In the genomic region with DNA sequence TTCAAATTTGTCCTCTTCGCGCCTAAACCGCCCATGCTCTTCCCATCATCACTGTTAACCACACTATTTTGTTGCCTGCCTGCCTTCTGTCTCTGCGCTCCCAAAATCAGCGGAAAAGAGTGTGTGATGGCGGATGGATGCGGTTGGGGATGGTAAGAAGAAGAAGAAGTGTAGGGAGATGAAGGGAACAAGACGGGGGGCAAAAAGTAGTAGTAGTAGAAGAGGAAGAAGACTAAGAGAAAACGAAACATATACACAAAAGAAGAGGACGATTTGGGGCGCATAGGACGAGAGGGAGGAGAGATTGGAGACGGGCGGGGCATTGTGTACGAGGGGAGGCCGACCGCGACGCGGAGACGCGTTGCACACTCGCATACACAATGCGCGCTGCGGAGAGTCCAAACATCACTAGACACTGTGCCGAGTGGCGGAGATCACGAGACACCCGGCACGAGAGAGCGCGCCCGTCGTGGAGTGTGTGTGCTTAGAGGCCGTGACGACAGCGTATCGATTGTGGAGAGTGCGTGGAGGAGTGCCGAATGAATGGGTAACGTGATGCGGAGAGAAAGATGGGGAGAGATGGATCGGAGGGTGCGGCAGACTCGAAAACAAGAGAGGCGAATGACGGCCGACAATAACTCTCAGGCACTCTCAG, we compare ENCODE assay signal across 2 worm cellular contexts.
TF ChIP-seq lines count a peak whose summit lies in the region.

No protein-coding gene starts in this region.

TF ChIP-seq in whole organism, L4 larva, 104 proteins besides CTCF, POLR2A, EP300 and RAD21 (continued from another document):
- no peak for TF ChIP-seq lin-39 (tag; optimal IDR thresholded peaks at IDR 0.05; lab: Kevin White, UChicago)
- peak; percentile 94 for TF ChIP-seq saeg-2 (GFP tag; IDR thresholded peaks at IDR 0.05; lab: Robert Waterston, UW)
- no peak for TF ChIP-seq nhr-41 (GFP tag; IDR thresholded peaks at IDR 0.05; lab: Robert Waterston, UW)
- peak; percentile 13 for TF ChIP-seq F10B5.3 (tag; optimal IDR thresholded peaks at IDR 0.05; lab: Kevin White, UChicago)
- peak; percentile 92 for TF ChIP-seq nhr-48 (tag; optimal IDR thresholded peaks at IDR 0.05; lab: Kevin White, UChicago)
- no peak for TF ChIP-seq zag-1 (tag; optimal IDR thresholded peaks at IDR 0.05; lab: Kevin White, UChicago)
- TF ChIP-seq aha-1 (tag; lab: Kevin White, UChicago) = peak; percentile 98
- peak; percentile 87 for TF ChIP-seq jun-1 (tag; optimal IDR thresholded peaks at IDR 0.05; lab: Kevin White, UChicago)
- peak; percentile 57; the same call in 1 of the 2 replicates for TF ChIP-seq arid-1 (GFP tag; conservative IDR thresholded peaks at IDR 0.05; lab: Robert Waterston, UW)
- peak; percentile 41 for TF ChIP-seq zip-2 (tag; optimal IDR thresholded peaks at IDR 0.05; lab: Kevin White, UChicago)
- peak; percentile 94 for TF ChIP-seq nhr-10 (tag; optimal IDR thresholded peaks at IDR 0.05; lab: Kevin White, UChicago)
- peak; percentile 94 for TF ChIP-seq ctbp-1 (GFP tag; IDR thresholded peaks at IDR 0.05; lab: Robert Waterston, UW)
- peak; percentile 82 to 95 for TF ChIP-seq mdl-1 (tag; optimal IDR thresholded peaks at IDR 0.05; lab: Kevin White, UChicago)
- no peak for TF ChIP-seq lir-3 (tag; optimal IDR thresholded peaks at IDR 0.05; lab: Kevin White, UChicago)
- TF ChIP-seq mxl-2 (GFP tag; conservative IDR thresholded peaks at IDR 0.05; lab: Robert Waterston, UW) = no peak
- TF ChIP-seq tag-97 (GFP tag; IDR thresholded peaks at IDR 0.05; lab: Robert Waterston, UW) = no peak
- TF ChIP-seq nhr-76 (tag; optimal IDR thresholded peaks at IDR 0.05; lab: Kevin White, UChicago) = no peak
- no peak for TF ChIP-seq unc-39 (tag; optimal IDR thresholded peaks at IDR 0.05; lab: Kevin White, UChicago)
- no peak for TF ChIP-seq ZK337.2 (GFP tag; IDR thresholded peaks at IDR 0.05; lab: Robert Waterston, UW)
- TF ChIP-seq Y105C5A.15 (GFP tag; IDR thresholded peaks at IDR 0.05; lab: Robert Waterston, UW) = no peak
- peak; percentile 49; the same call in 1 of the 2 replicates for TF ChIP-seq nhr-42 (GFP tag; IDR thresholded peaks at IDR 0.05; lab: Robert Waterston, UW)
- TF ChIP-seq dmd-6 (GFP tag; IDR thresholded peaks at IDR 0.05; lab: Robert Waterston, UW) = peak; percentile 95
- TF ChIP-seq lsy-2 (tag; optimal IDR thresholded peaks at IDR 0.05; lab: Kevin White, UChicago) = peak; percentile 79 to 83
- TF ChIP-seq aly-2 (tag; optimal IDR thresholded peaks at IDR 0.05; lab: Kevin White, UChicago) = no peak
- peak; percentile 97 for TF ChIP-seq hmg-1.1 (GFP tag; IDR thresholded peaks at IDR 0.05; lab: Robert Waterston, UW)
- peak; percentile 83 for TF ChIP-seq gei-8 (GFP tag; optimal IDR thresholded peaks at IDR 0.05; lab: Kevin White, UChicago)
- peak; percentile 49 for TF ChIP-seq mes-2 (tag; optimal IDR thresholded peaks at IDR 0.05; lab: Kevin White, UChicago; ENCODE audit: poor library complexity, severe bottlenecking)
- peak; percentile 79; the same call in 1 of the 2 replicates for TF ChIP-seq lin-1 (GFP tag; IDR thresholded peaks at IDR 0.05; lab: Robert Waterston, UW)
- peak; percentile 90 for TF ChIP-seq nhr-25 (tag; optimal IDR thresholded peaks at IDR 0.05; lab: Kevin White, UChicago; ENCODE audit: borderline replicate concordance, insufficient read depth)
- peak; percentile 94 for TF ChIP-seq ama-1 (optimal IDR thresholded peaks at IDR 0.05; lab: Kevin White, UChicago)
- no peak for TF ChIP-seq nhr-77 (tag; optimal IDR thresholded peaks at IDR 0.05; lab: Kevin White, UChicago)
- peak; percentile 96 for TF ChIP-seq mep-1 (tag; optimal IDR thresholded peaks at IDR 0.05; lab: Kevin White, UChicago)
- no peak for TF ChIP-seq madf-5 (GFP tag; IDR thresholded peaks at IDR 0.05; lab: Robert Waterston, UW)
- peak; percentile 51 to 61 for TF ChIP-seq daf-16 (GFP tag; optimal IDR thresholded peaks at IDR 0.05; lab: Kevin White, UChicago)
- TF ChIP-seq daf-16 (tag; optimal IDR thresholded peaks at IDR 0.05; lab: Kevin White, UChicago) = peak; percentile 78
- TF ChIP-seq daf-19 (GFP tag; conservative IDR thresholded peaks at IDR 0.05; lab: Robert Waterston, UW) = 0 out of 2 replicates have a peak, but pooled peaks have one; percentile 7
- TF ChIP-seq sdz-12 (GFP tag; optimal IDR thresholded peaks at IDR 0.05; lab: Kevin White, UChicago) = no peak
- TF ChIP-seq ceh-20 (GFP tag; IDR thresholded peaks at IDR 0.05; lab: Robert Waterston, UW) = peak; percentile 95
- no peak for TF ChIP-seq ces-1 (GFP tag; optimal IDR thresholded peaks at IDR 0.05; lab: Kevin White, UChicago)
- TF ChIP-seq hlh-11 (tag; optimal IDR thresholded peaks at IDR 0.05; lab: Kevin White, UChicago) = peak; percentile 99
- no peak for TF ChIP-seq D1046.2 (GFP tag; IDR thresholded peaks at IDR 0.05; lab: Robert Waterston, UW)
- TF ChIP-seq fkh-10 (GFP tag; optimal IDR thresholded peaks at IDR 0.05; lab: Kevin White, UChicago) = peak; percentile 17
- TF ChIP-seq F26F4.8 (GFP tag; conservative IDR thresholded peaks at IDR 0.05; lab: Robert Waterston, UW) = no peak
- no peak for TF ChIP-seq daf-12 (tag; optimal IDR thresholded peaks at IDR 0.05; lab: Kevin White, UChicago)
- peak; percentile 77 for TF ChIP-seq nhr-11 (tag; optimal IDR thresholded peaks at IDR 0.05; lab: Kevin White, UChicago)
- no peak for TF ChIP-seq fos-1 (tag; optimal IDR thresholded peaks at IDR 0.05; lab: Kevin White, UChicago)
- peak; percentile 86 for TF ChIP-seq spr-3 (GFP tag; optimal IDR thresholded peaks at IDR 0.05; lab: Kevin White, UChicago)
- TF ChIP-seq ZK546.5 (tag; optimal IDR thresholded peaks at IDR 0.05; lab: Kevin White, UChicago) = peak in 1 of 2 experiments; percentile 43
- 0 out of 2 replicates have a peak, but pooled peaks have one; percentile 58 for TF ChIP-seq F44E2.7 (GFP tag; IDR thresholded peaks at IDR 0.05; lab: Robert Waterston, UW)
- no peak for TF ChIP-seq F49E8.2 (tag; optimal IDR thresholded peaks at IDR 0.05; lab: Kevin White, UChicago; ENCODE audit: borderline replicate concordance)
- no peak for TF ChIP-seq egl-27 (tag; optimal IDR thresholded peaks at IDR 0.05; lab: Kevin White, UChicago)
- peak; percentile 100 for TF ChIP-seq hlh-30 (tag; optimal IDR thresholded peaks at IDR 0.05; lab: Kevin White, UChicago; ENCODE audit: insufficient read depth)
- TF ChIP-seq vab-7 (GFP tag; IDR thresholded peaks at IDR 0.05; lab: Robert Waterston, UW) = peak; percentile 52
- peak; percentile 79 for TF ChIP-seq Y5F2A.4 (GFP tag; optimal IDR thresholded peaks at IDR 0.05; lab: Kevin White, UChicago)

TF ChIP-seq in whole organism, late embryonic, 69 proteins besides CTCF, POLR2A, EP300 and RAD21 (continued from another document):
- TF ChIP-seq K02D7.2 (tag; optimal IDR thresholded peaks at IDR 0.05; lab: Kevin White, UChicago) (no peak), zip-5 (tag; optimal IDR thresholded peaks at IDR 0.05; lab: Kevin White, UChicago) (no peak), elt-2 (tag; optimal IDR thresholded peaks at IDR 0.05; lab: Kevin White, UChicago) (no peak), madf-2 (tag; optimal IDR thresholded peaks at IDR 0.05; lab: Kevin White, UChicago) (no peak), ttx-3 (tag; optimal IDR thresholded peaks at IDR 0.05; lab: Kevin White, UChicago) (no peak), pqm-1 (tag; optimal IDR thresholded peaks at IDR 0.05; lab: Kevin White, UChicago) (peak; percentile 22), nhr-11 (tag; optimal IDR thresholded peaks at IDR 0.05; lab: Kevin White, UChicago) (no peak), mec-3 (tag; optimal IDR thresholded peaks at IDR 0.05; lab: Kevin White, UChicago; ENCODE audit: borderline replicate concordance) (no peak), pros-1 (tag; optimal IDR thresholded peaks at IDR 0.05; lab: Kevin White, UChicago) (peak; percentile 76), tbx-2 (tag; optimal IDR thresholded peaks at IDR 0.05; lab: Kevin White, UChicago) (peak; percentile 78), lim-6 (tag; optimal IDR thresholded peaks at IDR 0.05; lab: Kevin White, UChicago) (no peak)
